Fruit fly (Drosophila melanogaster) whole organism, embryonic: ENCODE data around the gene teq.

Experiments
- CG11247 ChIP-seq: fragments of 200-800 bp; sonication (Bioruptor generic); IDR thresholded peaks from 2 replicates; pipeline ENCODE4 v1.3.6; 2022; ENCODE audit warnings: missing biosample characterization, missing genetic modification characterization
- CG11398 ChIP-seq: fragments of 200-800 bp; sonication (Bioruptor generic); optimal IDR thresholded peaks from 2 replicates; lab custom pipeline; 2016; ENCODE audit warnings: missing biosample characterization, missing genetic modification characterization
- CG11456 ChIP-seq: fragments of 200-800 bp; sonication (Bioruptor generic); IDR thresholded peaks from 3 replicates; pipeline ENCODE4 v1.3.6; 2022; ENCODE audit warnings: missing biosample characterization, missing genetic modification characterization
- CG11695 ChIP-seq: fragments of 200-800 bp; sonication (Bioruptor generic); IDR thresholded peaks from 3 replicates; pipeline ENCODE4 v1.3.6; 2022; ENCODE audit warnings: missing biosample characterization, missing genetic modification characterization
- CG12769 ChIP-seq: fragments of 200-800 bp; sonication (Bioruptor generic); optimal IDR thresholded peaks from 2 replicates; lab custom pipeline; 2019; ENCODE audit warnings: missing biosample characterization, mild to moderate bottlenecking, missing genetic modification characterization, moderate library complexity
- CG1529 ChIP-seq: fragments of 200-800 bp; sonication (Bioruptor generic); optimal IDR thresholded peaks from 3 replicates; lab custom pipeline; 2018; ENCODE audit warnings: missing biosample characterization, missing genetic modification characterization
- CG1832 ChIP-seq: fragments of 200-800 bp; sonication (Bioruptor generic); optimal IDR thresholded peaks from 2 replicates; lab custom pipeline; 2017; ENCODE audit warnings: missing biosample characterization, mild to moderate bottlenecking, missing genetic modification characterization, inconsistent platforms
- CG18476 ChIP-seq: fragments of 200-800 bp; sonication (Bioruptor generic); optimal IDR thresholded peaks from 2 replicates; lab custom pipeline; 2016; ENCODE audit warnings: missing biosample characterization, mild to moderate bottlenecking, missing genetic modification characterization
- CG18599 ChIP-seq: fragments of 200-800 bp; sonication (Bioruptor generic); optimal IDR thresholded peaks from 3 replicates; lab custom pipeline; 2017; ENCODE audit warnings: missing biosample characterization, missing genetic modification characterization, mild to moderate bottlenecking, moderate library complexity, missing genetic modification reagents
- CG2120 ChIP-seq: fragments of 200-800 bp; sonication (Bioruptor generic); optimal IDR thresholded peaks from 3 replicates; lab custom pipeline; 2016; ENCODE audit warnings: missing biosample characterization, missing genetic modification characterization
- CG2202 ChIP-seq: fragments of 200-800 bp; sonication (Bioruptor generic); optimal IDR thresholded peaks from 2 replicates; lab custom pipeline; 2018; ENCODE audit warnings: missing biosample characterization, mild to moderate bottlenecking, missing genetic modification characterization
- CG34422 ChIP-seq: fragments of 200-800 bp; sonication (Bioruptor generic); IDR thresholded peaks from 3 replicates; pipeline ENCODE4 v1.3.6; 2022; ENCODE audit warnings: missing biosample characterization, missing genetic modification characterization
- CG42726 ChIP-seq: fragments of 200-800 bp; sonication (Bioruptor generic); IDR thresholded peaks from 2 replicates; pipeline ENCODE4 v1.3.6; 2022; ENCODE audit warnings: missing biosample characterization, missing genetic modification characterization; ENCODE audit not compliant: partially characterized antibody
- CG4730 ChIP-seq: fragments of 200-800 bp; sonication (Bioruptor generic); IDR thresholded peaks from 2 replicates; pipeline ENCODE4 v1.3.6; 2022; ENCODE audit warnings: missing biosample characterization, missing genetic modification characterization
- CG4820 ChIP-seq: fragments of 200-800 bp; sonication (Bioruptor generic); optimal IDR thresholded peaks from 3 replicates; lab custom pipeline; 2016; ENCODE audit warnings: missing biosample characterization, missing genetic modification characterization
- CG4854 ChIP-seq: fragments of 200-800 bp; sonication (Bioruptor generic); optimal IDR thresholded peaks from 2 replicates; lab custom pipeline; 2016; ENCODE audit warnings: missing biosample characterization, missing genetic modification characterization, inconsistent platforms
- CG5245 ChIP-seq: fragments of 200-800 bp; sonication (Bioruptor generic); optimal IDR thresholded peaks from 3 replicates; lab custom pipeline; 2016; ENCODE audit warnings: missing biosample characterization, missing genetic modification characterization
- CG6175 ChIP-seq: fragments of 200-800 bp; sonication (Bioruptor generic); IDR thresholded peaks from 3 replicates; pipeline ENCODE4 v1.3.6; 2022; ENCODE audit warnings: missing biosample characterization, missing genetic modification characterization
- CG6254 ChIP-seq: fragments of 200-800 bp; sonication (Bioruptor generic); optimal IDR thresholded peaks from 3 replicates; lab custom pipeline; 2017; ENCODE audit warnings: mild to moderate bottlenecking, missing biosample characterization, missing genetic modification reagents, missing genetic modification characterization
- CG9437 ChIP-seq: fragments of 200-800 bp; sonication (Bioruptor generic); optimal IDR thresholded peaks from 2 replicates; lab custom pipeline; 2018; ENCODE audit warnings: missing biosample characterization, mild to moderate bottlenecking, missing genetic modification characterization
- CkIIα-i1 ChIP-seq: fragments of 200-800 bp; sonication (Bioruptor generic); IDR thresholded peaks from 2 replicates; pipeline ENCODE4 v1.3.6; 2022; ENCODE audit warnings: missing biosample characterization, missing genetic modification characterization
- Dbx ChIP-seq: fragments of 200-800 bp; sonication (Bioruptor generic); IDR thresholded peaks from 3 replicates; pipeline ENCODE4 v1.3.6; 2022; ENCODE audit warnings: missing biosample characterization, missing genetic modification characterization
- Dll ChIP-seq: fragments of 200-800 bp; sonication (Bioruptor generic); IDR thresholded peaks from 4 replicates; pipeline ENCODE4 v1.3.6; 2022; ENCODE audit warnings: missing biosample characterization, missing genetic modification characterization; ENCODE audit not compliant: partially characterized antibody
- Doc2 ChIP-seq: fragments of 200-800 bp; sonication (Bioruptor generic); IDR thresholded peaks from 2 replicates; pipeline ENCODE4 v1.3.6; 2022; ENCODE audit warnings: missing biosample characterization, missing genetic modification characterization
- Drgx ChIP-seq: fragments of 200-800 bp; sonication (Bioruptor generic); IDR thresholded peaks from 2 replicates; pipeline ENCODE4 v1.3.6; 2022; ENCODE audit warnings: missing biosample characterization, missing genetic modification characterization
- Lhr ChIP-seq: fragments of 200-800 bp; sonication (Bioruptor generic); optimal IDR thresholded peaks from 3 replicates; lab custom pipeline; 2017; ENCODE audit warnings: mild to moderate bottlenecking, missing biosample characterization, missing genetic modification reagents, missing genetic modification characterization
- Lpt ChIP-seq: fragments of >200 bp; optimal IDR thresholded peaks from 2 replicates; lab custom pipeline; 2018; ENCODE audit warnings: missing biosample characterization, missing genetic modification characterization
- Mad ChIP-seq: fragments of 200-800 bp; sonication (Bioruptor generic); optimal IDR thresholded peaks from 2 replicates; lab custom pipeline; 2016; ENCODE audit warnings: missing biosample characterization, missing genetic modification characterization
- PHDP ChIP-seq: fragments of 200-800 bp; sonication (Bioruptor generic); optimal IDR thresholded peaks from 3 replicates; lab custom pipeline; 2018; ENCODE audit warnings: missing biosample characterization, mild to moderate bottlenecking, missing genetic modification characterization, moderate library complexity
- Ssrp ChIP-seq: fragments of 200-800 bp; sonication (Bioruptor generic); optimal IDR thresholded peaks from 2 replicates; lab custom pipeline; 2018; ENCODE audit warnings: missing biosample characterization, mild to moderate bottlenecking, missing genetic modification characterization, moderate library complexity
- bowl ChIP-seq: fragments of 200-800 bp; sonication (Bioruptor generic); IDR thresholded peaks from 2 replicates; pipeline ENCODE4 v1.3.6; 2022; ENCODE audit warnings: missing biosample characterization, missing genetic modification characterization
- bsh ChIP-seq, 2 experiments: fragments of 200-800 bp; sonication (Bioruptor generic); optimal IDR thresholded peaks; 2 replicates each; lab custom pipeline; 2017 to 2018; ENCODE audit warnings: mild to moderate bottlenecking in 2 of 2, missing biosample characterization in 2 of 2, missing genetic modification characterization in 2 of 2, moderate library complexity in 1 of 2
- chinmo ChIP-seq: fragments of 200-800 bp; sonication (Bioruptor generic); IDR thresholded peaks from 4 replicates; pipeline ENCODE4 v1.3.6; 2022; ENCODE audit warnings: missing biosample characterization, missing genetic modification characterization; ENCODE audit not compliant: partially characterized antibody
- en ChIP-seq: fragments of 200-800 bp; sonication (Bioruptor generic); optimal IDR thresholded peaks from 2 replicates; lab custom pipeline; 2016; ENCODE audit warnings: missing biosample characterization, missing genetic modification characterization
- h ChIP-seq: fragments of >200 bp; optimal IDR thresholded peaks from 2 replicates; lab custom pipeline; 2017
- hkb ChIP-seq, 2 experiments: fragments of 200-800 bp in 1 of 2; fragments of >200 bp in 1 of 2; sonication (Bioruptor generic) in 1 of 2; IDR thresholded peaks in 1 of 2; optimal IDR thresholded peaks in 1 of 2; 2 replicates each; pipeline versions ENCODE4 v1.3.6 to Lab custom; 2017 to 2022; ENCODE audit warnings: missing biosample characterization in 1 of 2, missing genetic modification characterization in 1 of 2
- insv ChIP-seq, 2 experiments: fragments of 200-800 bp; sonication (Bioruptor generic); optimal IDR thresholded peaks; 3 replicates each; lab custom pipeline; 2016 to 2018; ENCODE audit warnings: missing biosample characterization in 2 of 2, missing genetic modification characterization in 2 of 2
- ken ChIP-seq: fragments of 200-800 bp; sonication (Bioruptor generic); IDR thresholded peaks from 3 replicates; pipeline ENCODE4 v1.3.6; 2022; ENCODE audit warnings: missing biosample characterization, missing genetic modification characterization
- kni ChIP-seq: fragments of 200-800 bp; sonication (Bioruptor generic); optimal IDR thresholded peaks from 3 replicates; lab custom pipeline; 2017; ENCODE audit warnings: mild to moderate bottlenecking, missing biosample characterization, missing genetic modification reagents, missing genetic modification characterization
- lola ChIP-seq, 3 experiments: fragments of >200 bp in 2 of 3; fragments of 200-800 bp in 1 of 3; sonication (Bioruptor generic) in 1 of 3; optimal IDR thresholded peaks; 2 replicates each; lab custom pipeline; 2017 to 2019; ENCODE audit warnings: missing biosample characterization in 3 of 3, missing genetic modification characterization in 3 of 3, mild to moderate bottlenecking in 1 of 3, moderate library complexity in 1 of 3
- mirr ChIP-seq: fragments of 200-800 bp; sonication (Bioruptor generic); optimal IDR thresholded peaks from 3 replicates; lab custom pipeline; 2018; ENCODE audit warnings: missing biosample characterization, mild to moderate bottlenecking, missing genetic modification characterization
- mld ChIP-seq: fragments of 200-800 bp; sonication (Bioruptor generic); IDR thresholded peaks from 3 replicates; pipeline ENCODE4 v1.3.6; 2022; ENCODE audit warnings: missing biosample characterization, missing genetic modification characterization; ENCODE audit not compliant: partially characterized antibody
- nerfin-2 ChIP-seq: fragments of 200-800 bp; sonication (Bioruptor generic); IDR thresholded peaks from 2 replicates; pipeline ENCODE4 v1.3.6; 2022; ENCODE audit warnings: missing biosample characterization, missing genetic modification characterization; ENCODE audit not compliant: partially characterized antibody
- pho ChIP-seq: fragments of 200-800 bp; sonication (Bioruptor generic); optimal IDR thresholded peaks from 2 replicates; lab custom pipeline; 2016; ENCODE audit warnings: missing biosample characterization, missing genetic modification characterization
- so ChIP-seq: fragments of 200-800 bp; sonication (Bioruptor generic); IDR thresholded peaks from 3 replicates; pipeline ENCODE4 v1.3.6; 2022; ENCODE audit warnings: missing biosample characterization, missing genetic modification characterization
- sqz ChIP-seq: fragments of 200-800 bp; sonication (Bioruptor generic); optimal IDR thresholded peaks from 3 replicates; lab custom pipeline; 2018; ENCODE audit warnings: missing biosample characterization, mild to moderate bottlenecking, missing genetic modification characterization
- tgo ChIP-seq: fragments of 200-800 bp; sonication (Bioruptor generic); IDR thresholded peaks from 3 replicates; pipeline ENCODE4 v1.3.6; 2022; ENCODE audit warnings: missing biosample characterization, missing genetic modification characterization
- ttk ChIP-seq: fragments of 200-800 bp; sonication (Bioruptor generic); IDR thresholded peaks from 2 replicates; pipeline ENCODE4 v2.1.2; 2022; ENCODE audit warnings: missing biosample characterization, missing genetic modification characterization
- yki ChIP-seq: fragments of >200 bp; optimal IDR thresholded peaks from 3 replicates; lab custom pipeline; 2018

The teq gene

dm6 chr3L:9129583-9130146, 55.2 kb downstream of the teq start:
- TF ChIP-seq CG4820 (GFP tag; lab: Kevin White, UChicago) (peak; percentile 72), ttk (GFP tag; lab: Robert Waterston, UW) (no peak), sqz (no peak), Dbx (no peak), CG1832 (GFP tag; lab: Kevin White, UChicago) (peak; percentile 28), mld (GFP tag; lab: Robert Waterston, UW) (0 out of 3 replicates have a peak, but pooled peaks have one; percentile 38), CG4730 (GFP tag; lab: Robert Waterston, UW) (no peak), hkb (optimal IDR thresholded peaks at IDR 0.05; lab: Kevin White, UChicago) (no peak), hkb (GFP tag; IDR thresholded peaks at IDR 0.05; lab: Robert Waterston, UW) (no peak), insv (GFP tag; optimal IDR thresholded peaks at IDR 0.05; lab: Kevin White, UChicago) (peak in 1 of 2 experiments; percentile 34), yki (lab: Kevin White, UChicago) (no peak), kni (GFP tag; lab: Kevin White, UChicago) (peak; percentile 21), Drgx (GFP tag; lab: Robert Waterston, UW) (peak; percentile 24; the same call in 1 of the 2 replicates), CG1529 (GFP tag; lab: Kevin White, UChicago) (no peak), Ssrp (tag; lab: Kevin White, UChicago) (no peak), ken (GFP tag; lab: Robert Waterston, UW) (0 out of 3 replicates have a peak, but pooled peaks have one; percentile 10), CG12769 (peak; percentile 89), CG9437 (GFP tag; lab: Kevin White, UChicago) (peak; percentile 97), chinmo (GFP tag; lab: Robert Waterston, UW) (peak; percentile 60; the same call in 2 of the 4 replicates)
- TF ChIP-seq, all 482 proteins: peak for 10

dm6 chr3L:9134349-9134748, 59.9 kb downstream of the teq start, which contains the start of the genes bol and Dhpr:
Gene bol (minus strand): TSS chr3L:9134405.
Gene Dhpr (plus strand): TSS chr3L:9134560.
- no peak for TF ChIP-seq CG2120 (GFP tag; lab: Kevin White, UChicago)
- TF ChIP-seq Lhr (GFP tag; lab: Kevin White, UChicago), result peak; percentile 51
- no peak for TF ChIP-seq CG4854 (GFP tag; lab: Kevin White, UChicago)
- no peak for TF ChIP-seq CG5245 (GFP tag; lab: Kevin White, UChicago)
- peak; percentile 70; the same call in 2 of the 3 replicates for TF ChIP-seq CG34422
- no peak for TF ChIP-seq CG2202
- no peak for TF ChIP-seq CG18476 (GFP tag; lab: Kevin White, UChicago)
- no peak for TF ChIP-seq nerfin-2 (GFP tag; lab: Robert Waterston, UW)
- TF ChIP-seq pho (GFP tag; lab: Kevin White, UChicago), result peak; percentile 14
- TF ChIP-seq CG6175 (GFP tag; lab: Robert Waterston, UW), result no peak
- no peak for TF ChIP-seq CG11695 (GFP tag; lab: Robert Waterston, UW)
- TF ChIP-seq Lpt (GFP tag; lab: Kevin White, UChicago), result no peak
- no peak for TF ChIP-seq bsh (GFP tag; optimal IDR thresholded peaks at IDR 0.05; lab: Kevin White, UChicago)
- no peak for TF ChIP-seq Doc2 (GFP tag; lab: Robert Waterston, UW)
- no peak for TF ChIP-seq bowl (GFP tag; lab: Robert Waterston, UW)
- TF ChIP-seq CG42726, result peak; percentile 48; the same call in 1 of the 2 replicates
- TF ChIP-seq CG11456 (GFP tag; lab: Robert Waterston, UW), result 0 out of 3 replicates have a peak, but pooled peaks have one; percentile 10
- no peak for TF ChIP-seq CG6254 (GFP tag; lab: Kevin White, UChicago)
- no peak for TF ChIP-seq CkIIα-i1 (GFP tag; lab: Robert Waterston, UW)
- TF ChIP-seq mirr (GFP tag; lab: Kevin White, UChicago), result no peak
- 0 out of 3 replicates have a peak, but pooled peaks have one; percentile 24 for TF ChIP-seq so (GFP tag; lab: Robert Waterston, UW)
- TF ChIP-seq CG18599 (GFP tag; lab: Kevin White, UChicago), result no peak
- TF ChIP-seq Mad (GFP tag; lab: Kevin White, UChicago), result peak; percentile 0
- TF ChIP-seq PHDP (tag; lab: Kevin White, UChicago), result peak; percentile 37
- TF ChIP-seq en (GFP tag; lab: Kevin White, UChicago), result no peak
- TF ChIP-seq CG11398, result no peak
- no peak for TF ChIP-seq h (lab: Kevin White, UChicago)
- TF ChIP-seq Dll, result peak; percentile 50; the same call in 2 of the 4 replicates
- no peak for TF ChIP-seq lola (GFP tag; optimal IDR thresholded peaks at IDR 0.05; lab: Kevin White, UChicago)
- no peak for TF ChIP-seq tgo (GFP tag; lab: Robert Waterston, UW)
- no peak for TF ChIP-seq CG11247 (GFP tag; lab: Robert Waterston, UW)
- peak; percentile 36; the same call in 2 of the 3 replicates for TF ChIP-seq ken (GFP tag; lab: Robert Waterston, UW)
